Worm (Caenorhabditis elegans): ENCODE data around the gene let-716.

Gene let-716

DNA sequence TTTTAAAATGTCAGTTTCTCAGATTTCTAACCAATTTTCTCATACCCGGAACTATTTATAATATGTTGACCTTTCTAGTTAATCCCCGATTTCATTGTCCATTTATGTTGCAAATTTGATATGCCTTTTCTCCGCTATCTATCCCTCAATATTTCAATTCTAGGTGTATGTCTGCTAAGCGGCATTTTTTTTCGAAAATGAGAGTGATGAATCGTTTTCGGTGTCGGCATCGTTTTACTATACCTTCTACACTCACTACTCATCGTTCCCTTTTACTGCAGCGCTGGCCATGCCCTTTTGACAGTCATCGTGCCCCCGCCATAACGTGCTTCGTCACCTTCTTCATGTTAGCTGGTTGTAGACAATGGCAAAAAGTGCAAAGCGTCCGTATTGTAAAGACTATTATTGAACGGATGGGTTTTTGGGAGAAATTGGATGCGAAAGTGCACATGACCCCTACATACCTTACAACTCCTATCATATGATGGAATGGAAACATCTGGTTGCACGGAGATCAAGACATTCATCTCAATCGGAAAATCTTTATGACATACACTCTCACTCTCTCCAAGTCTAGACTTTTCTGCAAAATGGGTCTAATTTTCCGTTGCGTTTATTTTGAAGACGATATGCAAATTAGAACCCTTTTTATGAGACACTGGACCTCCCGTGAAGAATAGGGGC lies 24.0 kb upstream of the let-716 start:
- no peak for TF ChIP-seq unc-62 (GFP tag; optimal IDR thresholded peaks at IDR 0.05)

- TF ChIP-seq unc-62 (GFP tag; optimal IDR thresholded peaks at IDR 0.05) = no peak
These were observed 23.2 kb upstream of the let-716 start for ce11 chrIII:6360114-6360513.

DNA sequence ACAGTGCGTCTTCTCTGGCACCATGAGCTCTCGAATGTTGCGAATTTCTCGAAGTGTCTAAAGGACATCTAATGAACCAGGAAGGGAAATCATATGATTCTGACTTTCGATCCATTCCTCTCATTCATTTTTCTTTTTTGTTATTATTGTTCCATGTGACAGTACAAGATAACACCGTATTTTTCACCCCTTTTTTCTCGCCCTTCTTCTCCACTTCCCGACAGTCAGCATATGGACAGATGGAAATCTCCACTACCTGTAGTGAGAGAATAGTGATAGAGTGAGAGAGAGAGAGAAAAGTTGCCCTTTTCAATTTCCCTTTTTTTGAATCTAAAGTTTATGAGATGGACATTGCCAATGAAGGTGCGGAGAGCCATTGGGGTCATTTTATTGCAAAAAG lies 22.5 kb upstream of the let-716 start:
- no peak for TF ChIP-seq unc-62 (GFP tag; optimal IDR thresholded peaks at IDR 0.05)

ce11 chrIII:6361560-6361959 lies 21.8 kb upstream of the let-716 start:
- TF ChIP-seq unc-62 (GFP tag; optimal IDR thresholded peaks at IDR 0.05) = no peak

DNA sequence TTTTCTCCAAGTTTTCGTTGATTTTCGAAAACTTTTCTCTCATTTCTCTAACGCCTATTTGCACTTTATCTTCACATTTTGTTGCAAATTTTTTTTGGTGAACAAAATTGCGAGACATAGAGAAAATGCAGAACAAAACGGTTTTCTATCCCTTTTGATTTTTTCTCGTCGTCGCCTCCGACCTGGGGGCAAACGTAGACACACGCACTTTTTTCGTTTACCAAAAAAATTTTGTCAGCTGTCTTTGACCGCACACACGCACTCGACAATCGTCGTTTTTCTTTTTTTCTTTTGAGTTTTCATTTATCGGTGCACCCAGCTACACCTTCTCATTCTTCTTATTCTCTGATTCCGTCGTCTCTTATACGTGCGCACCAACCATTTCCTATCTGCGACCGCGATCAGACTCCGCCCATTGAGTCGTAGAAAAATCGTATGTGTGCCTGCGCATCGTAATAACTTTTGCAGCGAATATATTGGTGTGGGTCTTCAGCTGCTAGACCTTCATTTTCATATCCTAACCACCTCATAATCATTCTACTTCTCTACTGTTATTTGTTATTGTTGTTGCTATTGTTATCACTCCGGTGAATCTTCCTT lies 20.9 kb upstream of the let-716 start:
- TF ChIP-seq unc-62 (GFP tag; optimal IDR thresholded peaks at IDR 0.05) = no peak

DNA sequence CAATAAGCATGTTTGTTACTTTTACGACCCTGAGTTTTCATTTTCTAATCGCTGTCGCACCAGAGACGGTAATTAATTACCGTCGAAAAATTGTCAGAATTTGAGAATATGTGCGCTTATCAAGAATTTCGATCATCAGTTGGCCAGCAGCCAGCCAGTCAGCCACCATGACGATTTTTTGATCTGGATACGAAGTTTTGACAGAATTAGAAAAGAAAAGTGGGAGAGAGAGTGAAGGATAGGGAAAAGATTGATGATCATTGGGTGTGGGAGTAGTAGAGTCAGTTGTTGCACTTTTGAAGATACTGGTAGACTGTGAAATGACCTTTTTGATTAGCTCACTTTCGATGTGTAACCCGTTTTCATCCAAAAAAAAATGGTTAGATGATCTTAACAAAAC lies 19.0 kb upstream of the let-716 start:
- TF ChIP-seq unc-62 (GFP tag; optimal IDR thresholded peaks at IDR 0.05) = no peak

ce11 chrIII:6367712-6368111 lies 15.6 kb upstream of the let-716 start, which contains the start of the genes C56G2.15 and thoc-2:
TSS of gene C56G2.15 (minus strand) at chrIII:6367899.
TSS of gene thoc-2 (plus strand) at chrIII:6368042.
- TF ChIP-seq unc-62 (GFP tag; optimal IDR thresholded peaks at IDR 0.05) = no peak

DNA sequence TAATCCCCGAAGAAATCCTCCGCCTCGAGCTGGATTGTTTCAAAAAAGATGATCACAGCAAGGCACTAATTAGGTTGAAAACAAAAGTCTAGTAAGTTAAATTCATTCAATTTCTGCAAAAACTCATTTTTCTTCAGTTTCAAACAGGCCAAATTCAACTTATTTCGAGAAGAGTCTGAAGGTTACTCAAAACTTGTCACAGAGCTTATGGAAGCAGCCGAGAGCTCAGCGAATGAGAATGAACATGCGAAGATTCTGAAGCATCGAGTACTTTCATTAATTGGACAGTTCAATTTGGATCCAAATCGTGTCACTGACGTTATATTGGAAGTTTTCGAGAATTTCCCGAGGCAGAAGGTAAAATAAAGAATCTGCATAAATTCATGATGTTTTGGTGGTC lies 14.8 kb upstream of the let-716 start:
- no peak for TF ChIP-seq unc-62 (GFP tag; optimal IDR thresholded peaks at IDR 0.05)

DNA sequence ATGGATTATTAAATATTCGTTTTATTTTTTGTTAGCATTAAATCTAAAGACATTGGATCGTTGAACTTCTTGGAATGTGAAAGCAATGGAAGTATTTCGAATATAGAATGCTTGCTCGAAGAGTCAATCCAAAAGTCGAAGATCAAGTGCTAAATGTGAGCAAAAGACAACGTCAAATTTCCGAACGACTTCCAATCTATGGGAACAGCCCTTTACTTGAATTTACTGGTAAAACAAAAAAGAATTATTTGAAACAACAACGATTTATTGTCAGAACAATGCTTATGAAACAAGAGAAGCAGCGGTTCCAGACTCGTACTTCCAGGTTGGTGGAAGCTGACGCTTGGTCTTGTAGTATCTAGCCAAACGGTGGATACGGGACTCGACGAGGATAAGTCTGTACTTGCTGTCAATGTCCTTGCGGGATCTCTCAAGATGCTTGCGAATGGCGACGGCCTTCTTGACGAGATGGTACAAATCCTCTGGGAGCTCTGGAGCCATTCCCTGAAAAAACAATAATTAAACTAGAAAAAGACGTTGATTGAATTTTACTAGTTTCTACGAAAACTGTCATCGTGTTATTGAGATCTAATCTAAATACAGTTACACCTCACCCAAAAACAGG lies 9.4 kb upstream of the let-716 start:
- no peak for TF ChIP-seq unc-62 (GFP tag; optimal IDR thresholded peaks at IDR 0.05)

ce11 chrIII:6374947-6375415 lies 8.4 kb upstream of the let-716 start, which contains the start of the genes rps-13 and nfx-1:
TSS of gene rps-13 (minus strand) at chrIII:6374997.
TSS of gene nfx-1 (plus strand) at chrIII:6375379.
- no peak for TF ChIP-seq unc-62 (GFP tag; optimal IDR thresholded peaks at IDR 0.05)

DNA sequence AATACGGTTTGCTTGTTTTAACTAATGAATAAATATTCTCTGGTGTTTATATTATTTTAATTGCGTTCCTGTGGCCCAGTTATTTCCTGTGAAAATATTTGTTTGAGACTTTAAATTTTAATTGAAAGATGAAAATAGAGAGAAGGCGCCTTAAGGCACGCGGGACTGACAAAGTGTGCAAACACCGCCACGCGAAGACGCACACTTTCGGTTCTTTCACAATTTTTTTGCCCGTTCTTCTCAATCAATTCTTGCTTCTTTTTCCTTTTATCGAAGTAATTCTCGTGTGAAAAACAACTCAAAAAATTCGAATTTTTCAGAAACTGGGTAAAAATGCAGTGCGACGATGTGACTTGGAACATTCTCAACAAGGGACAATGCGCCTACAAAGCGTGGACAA lies 4.2 kb upstream of the let-716 start, which contains the start of gene C16A3.6:
Gene C16A3.6 (plus strand): TSS at position 84 of the 400 bp plus-strand sequence.
- no peak for TF ChIP-seq unc-62 (GFP tag; optimal IDR thresholded peaks at IDR 0.05)

DNA sequence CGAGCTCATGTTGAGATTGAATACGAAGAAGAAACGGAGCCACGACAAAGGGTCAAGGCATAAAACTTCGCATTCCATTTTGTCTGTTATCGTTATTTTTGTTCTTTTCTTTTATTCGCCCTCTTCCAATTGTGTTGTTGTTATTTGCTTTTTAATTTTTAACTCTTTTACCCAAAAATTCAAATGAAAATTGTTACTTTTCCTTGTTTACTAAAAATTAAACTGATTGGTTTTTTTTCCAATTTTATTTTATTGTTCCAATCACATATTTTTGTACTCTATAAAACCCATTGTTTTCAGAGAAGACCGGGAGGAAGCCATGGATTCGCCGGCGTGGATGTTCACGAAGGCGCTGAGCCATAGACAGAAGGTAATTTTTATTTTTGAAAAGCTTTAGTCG lies 2.9 kb upstream of the let-716 start, which contains the start of gene C16A3.5:
Gene C16A3.5 (plus strand): TSS at position 301 of the 400 bp plus-strand sequence.
- TF ChIP-seq unc-62 (GFP tag; optimal IDR thresholded peaks at IDR 0.05) = no peak

ce11 chrIII:6381584-6382391 lies 1.6 kb upstream of the let-716 start, which contains the start of gene znf-622:
TSS of gene znf-622 (plus strand) at chrIII:6381634.
- TF ChIP-seq unc-62 (GFP tag; optimal IDR thresholded peaks at IDR 0.05) = no peak

ce11 chrIII:6389533-6389932 lies 6.2 kb downstream of the let-716 start, which contains the start of gene C16A3.2:
TSS of gene C16A3.2 (plus strand) at chrIII:6389833.
- no peak for TF ChIP-seq unc-62 (GFP tag; optimal IDR thresholded peaks at IDR 0.05)

DNA sequence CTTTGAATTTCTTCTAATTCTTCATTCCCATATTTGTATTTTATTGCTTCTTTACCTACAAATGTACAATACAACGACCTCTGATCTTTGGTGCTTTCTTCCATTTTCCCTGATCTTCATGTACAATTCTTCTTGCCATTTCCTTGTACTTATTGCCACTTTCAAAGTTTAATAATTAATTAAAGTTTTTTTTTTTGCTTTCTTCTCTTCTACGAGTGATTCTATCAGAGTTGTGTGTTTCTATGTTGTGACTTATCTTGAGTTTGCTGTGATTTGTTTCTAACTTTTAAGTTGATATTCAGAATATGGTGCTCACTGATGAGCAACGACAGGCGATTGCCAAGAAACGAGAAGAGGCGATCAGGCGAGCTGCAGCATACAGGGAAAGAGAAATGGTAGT lies 7.3 kb downstream of the let-716 start, which contains the start of gene smrc-1:
Gene smrc-1 (plus strand): TSS at position 301 of the 400 bp plus-strand sequence.
- no peak for TF ChIP-seq unc-62 (GFP tag; optimal IDR thresholded peaks at IDR 0.05)

All from whole organism, dauer.